Worm (Caenorhabditis elegans) whole organism, late embryonic: Measurements from ENCODE around the gene metl-9.

Experiments
- C38D4.7 ChIP-seq: fragments of 200-800 bp; sonication (Bioruptor generic); optimal IDR thresholded peaks from 2 replicates; lab custom pipeline; 2018; ENCODE audit warnings: mild to moderate bottlenecking, missing genetic modification characterization, moderate library complexity, missing compliant biosample characterization
- F13H6.1 ChIP-seq: sonication (generic microtip); optimal IDR thresholded peaks from 2 replicates; lab custom pipeline; 2016; ENCODE audit warnings: missing genetic modification characterization, missing compliant biosample characterization
- K02D7.2 ChIP-seq: sonication (generic microtip); optimal IDR thresholded peaks from 2 replicates; lab custom pipeline; 2017; ENCODE audit warnings: mild to moderate bottlenecking, missing genetic modification characterization, missing compliant biosample characterization
- K09A11.1 ChIP-seq: sonication (generic microtip); optimal IDR thresholded peaks from 2 replicates; lab custom pipeline; 2017; ENCODE audit warnings: antibody characterized with exemption, mild to moderate bottlenecking, missing genetic modification characterization, missing compliant biosample characterization; ENCODE audit not compliant: insufficient read depth
- T23F11.4 ChIP-seq: fragments of 200-800 bp; sonication (Bioruptor generic); optimal IDR thresholded peaks from 2 replicates; lab custom pipeline; 2018; ENCODE audit warnings: mild to moderate bottlenecking, missing genetic modification characterization, missing compliant biosample characterization
- ahr-1 ChIP-seq: sonication (generic microtip); optimal IDR thresholded peaks from 2 replicates; lab custom pipeline; 2016; ENCODE audit warnings: missing genetic modification characterization, missing compliant biosample characterization
- ceh-18 ChIP-seq: sonication (generic microtip); optimal IDR thresholded peaks from 2 replicates; lab custom pipeline; 2016; ENCODE audit warnings: missing genetic modification characterization, missing compliant biosample characterization
- ceh-19 ChIP-seq: fragments of 200-800 bp; sonication (Bioruptor generic); optimal IDR thresholded peaks from 2 replicates; lab custom pipeline; 2018; ENCODE audit warnings: mild to moderate bottlenecking, missing genetic modification characterization, missing compliant biosample characterization
- ceh-2 ChIP-seq: sonication (generic microtip); optimal IDR thresholded peaks from 2 replicates; lab custom pipeline; 2016; ENCODE audit warnings: missing genotype, missing genetic modification characterization, missing compliant biosample characterization
- ceh-30 ChIP-seq: fragments of 150-350 bp; optimal IDR thresholded peaks from 2 replicates; lab custom pipeline; 2014; ENCODE audit warnings: missing biosample characterization, missing genetic modification characterization
- ceh-31 ChIP-seq: sonication (generic microtip); optimal IDR thresholded peaks from 2 replicates; lab custom pipeline; 2016; ENCODE audit warnings: missing genetic modification characterization, missing compliant biosample characterization
- ceh-34 ChIP-seq: sonication (generic microtip); optimal IDR thresholded peaks from 2 replicates; lab custom pipeline; 2016; ENCODE audit warnings: mild to moderate bottlenecking, missing genetic modification characterization, missing compliant biosample characterization
- ceh-6 ChIP-seq: fragments of 200-800 bp; sonication (Bioruptor generic); optimal IDR thresholded peaks from 2 replicates; lab custom pipeline; 2018; ENCODE audit warnings: mild to moderate bottlenecking, missing genetic modification characterization, missing compliant biosample characterization
- ceh-9 ChIP-seq: sonication (generic microtip); optimal IDR thresholded peaks from 2 replicates; lab custom pipeline; 2016; ENCODE audit warnings: mild to moderate bottlenecking, missing genetic modification characterization, inconsistent platforms, missing compliant biosample characterization
- che-1 ChIP-seq: sonication (generic microtip); optimal IDR thresholded peaks from 2 replicates; lab custom pipeline; 2016; ENCODE audit warnings: mild to moderate bottlenecking, missing genetic modification characterization, missing compliant biosample characterization
- elt-2 ChIP-seq: sonication (generic microtip); optimal IDR thresholded peaks from 2 replicates; lab custom pipeline; 2016; ENCODE audit warnings: missing genetic modification reagents, missing genetic modification characterization, missing compliant biosample characterization
- elt-4 ChIP-seq: sonication (generic microtip); optimal IDR thresholded peaks from 2 replicates; lab custom pipeline; 2016; ENCODE audit warnings: missing genetic modification characterization, missing compliant biosample characterization
- ets-4 ChIP-seq: sonication (generic microtip); optimal IDR thresholded peaks from 2 replicates; lab custom pipeline; 2016; ENCODE audit warnings: missing genetic modification characterization, missing compliant biosample characterization
- eyg-1 ChIP-seq: sonication (generic microtip); optimal IDR thresholded peaks from 2 replicates; lab custom pipeline; 2016; ENCODE audit warnings: missing genotype, missing genetic modification characterization, missing compliant biosample characterization
- fax-1 ChIP-seq: sonication (generic microtip); optimal IDR thresholded peaks from 2 replicates; lab custom pipeline; 2016; ENCODE audit warnings: missing genotype, missing genetic modification characterization, missing compliant biosample characterization
- fkh-10 ChIP-seq: fragments of 150-350 bp; optimal IDR thresholded peaks from 2 replicates; lab custom pipeline; 2014; ENCODE audit warnings: missing biosample characterization, missing genetic modification reagents, missing genetic modification characterization
- fkh-6 ChIP-seq: sonication (generic microtip); optimal IDR thresholded peaks from 2 replicates; lab custom pipeline; 2016; ENCODE audit warnings: missing genetic modification characterization, missing compliant biosample characterization
- gmeb-2 ChIP-seq: sonication (generic microtip); optimal IDR thresholded peaks from 2 replicates; lab custom pipeline; 2016; ENCODE audit warnings: missing genetic modification characterization, inconsistent platforms, missing compliant biosample characterization
- hlh-13 ChIP-seq: fragments of 200-800 bp; sonication (Bioruptor generic); optimal IDR thresholded peaks from 2 replicates; lab custom pipeline; 2018; ENCODE audit warnings: mild to moderate bottlenecking, missing genetic modification characterization, missing compliant biosample characterization
- hlh-8 ChIP-seq: sonication (generic microtip); optimal IDR thresholded peaks from 2 replicates; lab custom pipeline; 2016; ENCODE audit warnings: missing genotype, missing genetic modification characterization, missing compliant biosample characterization
- lim-6 ChIP-seq: sonication (generic microtip); optimal IDR thresholded peaks from 2 replicates; lab custom pipeline; 2016; ENCODE audit warnings: missing genetic modification characterization, missing compliant biosample characterization
- madf-2 ChIP-seq: sonication (generic microtip); optimal IDR thresholded peaks from 2 replicates; lab custom pipeline; 2017; ENCODE audit warnings: missing genetic modification characterization, missing compliant biosample characterization
- nfya-1 ChIP-seq: sonication (generic microtip); optimal IDR thresholded peaks from 2 replicates; lab custom pipeline; 2017; ENCODE audit warnings: missing genetic modification characterization, mild to moderate bottlenecking, missing compliant biosample characterization, antibody characterized with exemption, moderate library complexity
- nhr-11 ChIP-seq: fragments of 150-350 bp; optimal IDR thresholded peaks from 2 replicates; lab custom pipeline; 2014; ENCODE audit warnings: missing biosample characterization, missing genetic modification characterization
- pha-2 ChIP-seq: sonication (generic microtip); optimal IDR thresholded peaks from 2 replicates; lab custom pipeline; 2017; ENCODE audit warnings: mild to moderate bottlenecking, missing genetic modification characterization, missing compliant biosample characterization
- pha-4 ChIP-seq: fragments of 150-350 bp; optimal IDR thresholded peaks from 2 replicates; lab custom pipeline; 2018; ENCODE audit warnings: missing biosample characterization, missing genetic modification reagents, missing genetic modification characterization
- pros-1 ChIP-seq: fragments of 150-350 bp; optimal IDR thresholded peaks from 2 replicates; lab custom pipeline; 2014; ENCODE audit warnings: missing biosample characterization, missing genetic modification reagents, missing genetic modification characterization
- ref-2 ChIP-seq: sonication (generic microtip); optimal IDR thresholded peaks from 2 replicates; lab custom pipeline; 2016; ENCODE audit warnings: missing genetic modification characterization, missing compliant biosample characterization
- sox-2 ChIP-seq: fragments of 200-800 bp; sonication (Bioruptor generic); IDR thresholded peaks from 2 replicates; pipeline ENCODE4 v1.3.6; 2022; ENCODE audit warnings: missing genetic modification reagents, missing genetic modification characterization, missing compliant biosample characterization
- sox-4 ChIP-seq: sonication (generic microtip); optimal IDR thresholded peaks from 2 replicates; lab custom pipeline; 2017; ENCODE audit warnings: mild to moderate bottlenecking, missing genetic modification characterization, inconsistent platforms, missing compliant biosample characterization
- syd-9 ChIP-seq: sonication (generic microtip); optimal IDR thresholded peaks from 2 replicates; lab custom pipeline; 2016; ENCODE audit warnings: mild to moderate bottlenecking, missing genetic modification characterization, moderate library complexity, missing compliant biosample characterization
- tbx-2 ChIP-seq: sonication (generic microtip); optimal IDR thresholded peaks from 2 replicates; lab custom pipeline; 2016; ENCODE audit warnings: missing genetic modification characterization, missing compliant biosample characterization
- ttx-3 ChIP-seq: sonication (generic microtip); optimal IDR thresholded peaks from 2 replicates; lab custom pipeline; 2016; ENCODE audit warnings: missing genetic modification reagents, missing genetic modification characterization, missing compliant biosample characterization
- unc-3 ChIP-seq, 2 experiments: fragments of 200-800 bp in 1 of 2; sonication (Bioruptor generic) in 1 of 2; sonication (generic microtip) in 1 of 2; conservative IDR thresholded peaks in 1 of 2; optimal IDR thresholded peaks in 1 of 2; 2 replicates each; pipeline versions ENCODE4 v1.3.6 to Lab custom; 2016 to 2022; ENCODE audit warnings: missing compliant biosample characterization in 2 of 2, missing genetic modification characterization in 2 of 2, missing genetic modification reagents in 1 of 2
- unc-42 ChIP-seq: sonication (generic microtip); optimal IDR thresholded peaks from 2 replicates; lab custom pipeline; 2016; ENCODE audit warnings: missing genotype, missing genetic modification characterization, missing compliant biosample characterization
- unc-55 ChIP-seq: sonication (generic microtip); optimal IDR thresholded peaks from 2 replicates; lab custom pipeline; 2017; ENCODE audit warnings: missing biosample characterization, missing genetic modification reagents, missing genetic modification characterization
- unc-86 ChIP-seq: sonication (generic microtip); optimal IDR thresholded peaks from 2 replicates; lab custom pipeline; 2016; ENCODE audit warnings: missing genetic modification characterization, missing compliant biosample characterization
- ztf-16 ChIP-seq: sonication (generic microtip); optimal IDR thresholded peaks from 2 replicates; lab custom pipeline; 2017; ENCODE audit warnings: missing genetic modification characterization, missing compliant biosample characterization

Gene metl-9

DNA sequence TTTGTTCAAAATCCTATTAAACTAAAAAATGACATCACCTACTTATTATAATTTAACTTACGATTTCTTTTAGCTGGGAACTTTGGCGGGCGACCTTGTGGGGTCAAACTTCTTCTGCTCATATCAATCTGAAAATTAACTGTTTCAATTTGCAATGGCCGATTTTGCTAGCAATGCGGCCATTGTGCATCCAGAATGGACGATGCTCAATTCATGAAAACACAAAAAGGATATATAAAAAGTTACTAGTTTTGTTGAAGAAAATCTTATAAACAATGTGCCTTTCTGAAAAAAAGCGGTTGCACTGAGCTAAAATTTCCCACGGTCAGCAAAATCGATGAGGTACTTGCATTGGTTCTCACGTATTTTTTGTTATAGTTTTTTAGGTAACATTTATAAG, 24.7 kb downstream of the metl-9 start, which contains the start of gene C31H2.3:
Gene C31H2.3 (minus strand): TSS at position 101 of the 400 bp plus-strand sequence.
- TF ChIP-seq ztf-16 (tag; lab: Kevin White, UChicago) (no peak), F13H6.1 (tag; lab: Kevin White, UChicago) (no peak), nfya-1 (tag; lab: Kevin White, UChicago) (no peak), ceh-34 (tag; lab: Kevin White, UChicago) (no peak), sox-2 (GFP tag; lab: Robert Waterston, UW) (no peak), ttx-3 (tag; lab: Kevin White, UChicago) (no peak), ceh-31 (no peak), K09A11.1 (tag; lab: Kevin White, UChicago) (no peak), hlh-13 (GFP tag; lab: Kevin White, UChicago) (no peak), pha-2 (tag; lab: Kevin White, UChicago) (no peak), lim-6 (no peak), T23F11.4 (GFP tag; lab: Kevin White, UChicago) (no peak), sox-4 (no peak), unc-86 (tag; lab: Kevin White, UChicago) (no peak), fax-1 (tag; lab: Kevin White, UChicago) (no peak), che-1 (tag; lab: Kevin White, UChicago) (no peak)

- no peak for TF ChIP-seq unc-42
- no peak for TF ChIP-seq ahr-1
- no peak for TF ChIP-seq syd-9 (tag; lab: Kevin White, UChicago)
- TF ChIP-seq ceh-30 (tag; lab: Kevin White, UChicago), result no peak
- TF ChIP-seq T23F11.4 (GFP tag; lab: Kevin White, UChicago), result no peak
- no peak for TF ChIP-seq ets-4 (tag; lab: Kevin White, UChicago)
- TF ChIP-seq pha-2 (tag; lab: Kevin White, UChicago), result no peak
- no peak for TF ChIP-seq fax-1 (tag; lab: Kevin White, UChicago)
- no peak for TF ChIP-seq pros-1 (tag; lab: Kevin White, UChicago)
- no peak for TF ChIP-seq pha-4 (tag; lab: Kevin White, UChicago)
- TF ChIP-seq elt-2 (tag; lab: Kevin White, UChicago), result no peak
- no peak for TF ChIP-seq sox-4
- no peak for TF ChIP-seq ceh-9 (tag; lab: Kevin White, UChicago)
Observed at ce11 chrX:5152931-5153330, 26.0 kb downstream of the metl-9 start.

DNA sequence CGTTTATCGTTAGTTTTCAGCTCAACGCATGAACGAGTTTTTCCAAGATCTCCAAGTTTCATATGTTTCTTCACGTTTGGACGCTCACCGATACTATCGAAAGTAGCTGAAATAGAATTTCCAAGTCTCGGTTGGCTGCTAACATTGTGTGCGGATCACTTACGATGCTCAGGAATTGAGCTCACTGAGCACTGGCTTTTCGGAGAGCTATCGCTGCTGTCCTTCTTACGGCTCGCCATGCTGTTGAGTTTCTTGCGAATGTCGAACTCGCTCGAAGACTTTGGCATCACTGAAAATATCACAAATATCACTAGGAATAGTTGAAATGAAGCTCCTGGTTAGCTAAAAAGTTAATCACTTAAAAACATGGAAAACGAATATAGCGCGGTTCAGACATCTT, 27.1 kb downstream of the metl-9 start:
- TF ChIP-seq madf-2 (tag; lab: Kevin White, UChicago) (no peak), ceh-9 (tag; lab: Kevin White, UChicago) (no peak), ceh-18 (tag; lab: Kevin White, UChicago) (no peak), hlh-8 (tag; lab: Kevin White, UChicago) (no peak), fkh-6 (no peak), gmeb-2 (tag; lab: Kevin White, UChicago) (no peak), elt-2 (tag; lab: Kevin White, UChicago) (no peak), ceh-6 (no peak)

DNA sequence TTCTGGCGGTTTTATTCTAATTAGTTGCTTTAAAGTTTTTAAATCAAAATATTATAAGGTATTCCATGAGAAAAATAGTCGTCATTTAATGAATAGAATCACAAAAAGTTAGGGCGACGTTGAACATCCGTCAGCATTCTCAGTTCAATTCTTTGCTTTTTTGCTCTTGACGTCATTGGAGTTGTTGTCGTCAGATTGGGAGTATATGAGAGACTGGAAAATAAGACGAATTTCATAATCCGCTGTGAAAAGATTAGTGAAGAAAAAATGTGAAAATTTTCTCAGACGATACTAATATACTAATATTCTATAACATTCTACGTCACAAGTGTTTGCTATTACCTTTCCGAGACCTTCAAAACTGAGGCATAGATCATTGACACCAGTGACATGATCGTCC, 27.5 kb downstream of the metl-9 start:
- TF ChIP-seq unc-55 (GFP tag; lab: Kevin White, UChicago) (no peak), elt-2 (tag; lab: Kevin White, UChicago) (no peak), eyg-1 (tag; lab: Kevin White, UChicago) (no peak), unc-3 (GFP tag; conservative IDR thresholded peaks at IDR 0.05; lab: Robert Waterston, UW) (no peak), unc-3 (tag; optimal IDR thresholded peaks at IDR 0.05; lab: Kevin White, UChicago) (no peak), tbx-2 (tag; lab: Kevin White, UChicago) (no peak), ceh-31 (no peak), gmeb-2 (tag; lab: Kevin White, UChicago) (no peak), unc-86 (tag; lab: Kevin White, UChicago) (no peak), C38D4.7 (GFP tag; lab: Kevin White, UChicago) (no peak), nhr-11 (tag; lab: Kevin White, UChicago) (no peak), fkh-10 (GFP tag; lab: Kevin White, UChicago) (no peak), ceh-2 (tag; lab: Kevin White, UChicago) (no peak), ref-2 (tag; lab: Kevin White, UChicago) (no peak), K02D7.2 (tag; lab: Kevin White, UChicago) (no peak), elt-4 (no peak), ets-4 (tag; lab: Kevin White, UChicago) (no peak), nfya-1 (tag; lab: Kevin White, UChicago) (no peak), ceh-19 (GFP tag; lab: Kevin White, UChicago) (no peak), syd-9 (tag; lab: Kevin White, UChicago) (no peak)
